Fruit fly (Drosophila melanogaster) whole organism, adult: ENCODE measurements around the gene RtGEF.

ENCODE experiments used
- CG11617 ChIP-seq: fragments of 200-800 bp; sonication (Bioruptor generic); optimal IDR thresholded peaks from 2 replicates; lab custom pipeline; 2017; ENCODE audit warnings: mild to moderate bottlenecking, missing biosample characterization, missing genetic modification reagents, missing genetic modification characterization
- CG14711 ChIP-seq: fragments of 200-800 bp; sonication (Bioruptor generic); optimal IDR thresholded peaks from 2 replicates; lab custom pipeline; 2018; ENCODE audit warnings: missing biosample characterization, mild to moderate bottlenecking, missing genetic modification characterization, moderate library complexity
- CG7045 ChIP-seq: fragments of 200-800 bp; sonication (Bioruptor generic); optimal IDR thresholded peaks from 2 replicates; lab custom pipeline; 2017; ENCODE audit warnings: missing biosample characterization, mild to moderate bottlenecking, missing genetic modification characterization
- Crg-1 ChIP-seq: fragments of 200-800 bp; sonication (Bioruptor generic); optimal IDR thresholded peaks from 2 replicates; lab custom pipeline; 2016; ENCODE audit warnings: missing biosample characterization, missing genetic modification characterization
- Hr96 ChIP-seq: fragments of 200-800 bp; sonication (Bioruptor generic); optimal IDR thresholded peaks from 2 replicates; lab custom pipeline; 2016; ENCODE audit warnings: missing biosample characterization, missing genetic modification characterization
- cic ChIP-seq: fragments of 200-800 bp; sonication (Bioruptor generic); optimal IDR thresholded peaks from 2 replicates; lab custom pipeline; 2017; ENCODE audit warnings: missing biosample characterization, mild to moderate bottlenecking, missing genetic modification characterization, moderate library complexity
- cnc ChIP-seq, 2 experiments: fragments of >200 bp; optimal IDR thresholded peaks; 2 replicates each; lab custom pipeline; 2017
- kay ChIP-seq: fragments of 200-800 bp; sonication (Bioruptor generic); peaks from one replicate; lab custom pipeline; 2016; ENCODE audit warnings: missing biosample characterization, missing genetic modification characterization, borderline replicate concordance
- pad ChIP-seq: fragments of 200-800 bp; sonication (Bioruptor generic); optimal IDR thresholded peaks from 3 replicates; lab custom pipeline; 2017; ENCODE audit warnings: missing biosample characterization, missing genetic modification characterization, mild to moderate bottlenecking, moderate library complexity, missing genetic modification reagents

DNA sequence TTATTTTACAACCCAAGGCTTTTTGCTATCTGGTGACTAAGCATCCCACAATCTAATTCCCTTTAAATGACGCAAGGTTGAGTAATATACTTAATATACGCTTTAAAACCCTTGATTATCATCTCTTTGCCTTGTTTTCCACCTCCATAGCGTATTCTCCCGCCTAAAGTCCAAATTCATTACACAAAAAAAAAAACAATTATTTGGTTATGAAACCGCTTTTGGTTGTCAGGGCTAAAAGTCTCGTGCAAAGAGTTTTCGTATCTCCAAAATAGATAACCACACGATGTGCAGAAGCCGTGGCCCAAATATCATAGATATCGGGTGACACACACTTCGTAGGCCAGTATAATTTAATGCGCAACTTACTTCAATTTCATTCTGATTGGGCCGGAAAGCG lies 24.9 kb upstream of the RtGEF start:
- TF ChIP-seq pad (GFP tag; lab: Kevin White, UChicago) (no peak), cic (GFP tag; lab: Kevin White, UChicago) (no peak), kay (GFP tag; lab: Kevin White, UChicago) (no peak), Hr96 (no peak), CG14711 (tag; lab: Kevin White, UChicago) (no peak), cnc (optimal IDR thresholded peaks at IDR 0.05; lab: Kevin White, UChicago) (no peak), Crg-1 (no peak), CG11617 (GFP tag; lab: Kevin White, UChicago) (no peak), CG7045 (no peak)
